Worm (Caenorhabditis elegans) whole organism, mixed stage, embryonic: Measurements from ENCODE around the gene gldi-8.

Experiments used
- blmp-1 ChIP-seq: fragments of 150-350 bp; optimal IDR thresholded peaks from 2 replicates; lab custom pipeline; 2014; ENCODE audit warnings: missing biosample characterization, missing genetic modification characterization
- mep-1 ChIP-seq: fragments of 150-350 bp; optimal IDR thresholded peaks from 2 replicates; lab custom pipeline; 2017; ENCODE audit warnings: missing biosample characterization, missing genetic modification reagents, missing genetic modification characterization, inconsistent platforms
- nhr-2 ChIP-seq: fragments of 150-350 bp; optimal IDR thresholded peaks from 2 replicates; lab custom pipeline; 2014; ENCODE audit warnings: missing biosample characterization, missing genetic modification characterization
- nhr-28 ChIP-seq: fragments of 150-350 bp; optimal IDR thresholded peaks from 2 replicates; lab custom pipeline; 2014; ENCODE audit warnings: missing biosample characterization, missing genetic modification characterization
- pha-4 ChIP-seq: fragments of 150-350 bp; optimal IDR thresholded peaks from 2 replicates; lab custom pipeline; 2018; ENCODE audit warnings: missing biosample characterization, missing genetic modification reagents, missing genetic modification characterization
- snpc-4 ChIP-seq: fragments of 150-350 bp; optimal IDR thresholded peaks from 2 replicates; lab custom pipeline; 2014; ENCODE audit warnings: missing biosample characterization, missing genetic modification characterization
- unc-62 ChIP-seq: fragments of 150-350 bp; optimal IDR thresholded peaks from 2 replicates; lab custom pipeline; 2014; ENCODE audit warnings: missing biosample characterization, missing genetic modification reagents, missing genetic modification characterization
- zip-8 ChIP-seq: fragments of 150-350 bp; optimal IDR thresholded peaks from 2 replicates; lab custom pipeline; 2014; ENCODE audit warnings: missing biosample characterization, missing genetic modification characterization

DNA sequence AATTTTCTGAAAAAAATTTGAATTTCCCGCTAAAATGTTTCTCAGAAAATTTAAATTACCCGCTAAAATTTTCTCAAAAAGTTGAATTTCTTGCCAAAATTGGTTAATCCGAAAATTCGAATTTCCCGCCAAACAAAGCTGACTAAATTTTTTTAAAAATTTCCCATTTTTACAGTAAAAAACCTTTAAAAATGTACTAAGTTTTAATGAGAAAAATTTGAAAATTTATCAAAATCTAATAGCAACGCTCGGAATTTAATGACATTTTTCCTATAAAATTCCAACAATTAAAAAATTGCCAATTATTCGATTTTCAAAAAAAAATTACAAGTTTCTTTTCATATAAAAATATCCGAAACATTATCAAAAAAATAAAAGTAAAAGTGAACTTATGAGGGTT, 7.6 kb downstream of the gldi-8 start:
- TF ChIP-seq unc-62 (GFP tag; lab: Kevin White, UChicago) (no peak), mep-1 (tag; lab: Kevin White, UChicago) (no peak), nhr-2 (tag; lab: Kevin White, UChicago) (no peak), nhr-28 (tag; lab: Kevin White, UChicago) (no peak), snpc-4 (tag; lab: Kevin White, UChicago) (no peak), pha-4 (tag; lab: Kevin White, UChicago) (no peak), zip-8 (no peak), blmp-1 (tag; lab: Kevin White, UChicago) (no peak)
